Worm (Caenorhabditis elegans) whole organism, young adult: ENCODE results near the gene F57H12.6.

ENCODE experiments used
- him-1 ChIP-seq: sonication (generic microtip); optimal IDR thresholded peaks from 2 replicates; lab custom pipeline; 2016; ENCODE audit warnings: missing genotype, missing genetic modification reagents, missing genetic modification characterization, missing compliant biosample characterization
- lin-40 ChIP-seq: sonication (generic microtip); optimal IDR thresholded peaks from 2 replicates; lab custom pipeline; 2016; ENCODE audit warnings: missing genetic modification characterization, mild to moderate bottlenecking, missing compliant biosample characterization, missing genotype, missing genetic modification reagents
- nfya-2 ChIP-seq: fragments of 200-800 bp; sonication (Bioruptor generic); IDR thresholded peaks from 2 replicates; pipeline ENCODE4 v1.3.6; 2022; ENCODE audit warnings: missing genetic modification reagents, missing genetic modification characterization, missing compliant biosample characterization
- nfyb-1 ChIP-seq: fragments of 200-800 bp; sonication (Bioruptor generic); IDR thresholded peaks from 2 replicates; pipeline ENCODE4 v1.3.6; 2022; ENCODE audit warnings: missing genetic modification reagents, missing genetic modification characterization, missing compliant biosample characterization
- nhr-80 ChIP-seq: sonication (generic microtip); optimal IDR thresholded peaks from 2 replicates; lab custom pipeline; 2016; ENCODE audit warnings: missing genetic modification characterization, missing compliant biosample characterization
- sea-2 ChIP-seq: fragments of 200-800 bp; sonication (Bioruptor generic); IDR thresholded peaks from 2 replicates; pipeline ENCODE4 v1.3.6; 2022; ENCODE audit warnings: missing genetic modification characterization, missing compliant biosample characterization
- unc-62 ChIP-seq: fragments of 150-350 bp; optimal IDR thresholded peaks from 2 replicates; lab custom pipeline; 2014; ENCODE audit warnings: missing biosample characterization, missing genetic modification reagents, missing genetic modification characterization

ce11 chrIV:8004019-8004418, 27.9 kb upstream of the F57H12.6 start, which contains the start of gene rig-4:
- TF ChIP-seq nhr-80 (no peak), nfya-2 (no peak), him-1 (tag; lab: Kevin White, UChicago) (no peak), sea-2 (GFP tag; lab: Robert Waterston, UW) (no peak), lin-40 (tag; lab: Kevin White, UChicago) (no peak), nfyb-1 (GFP tag; lab: Robert Waterston, UW) (no peak), unc-62 (GFP tag; lab: Kevin White, UChicago) (no peak)
